Fruit fly (Drosophila melanogaster) whole organism, larva: ENCODE results near the gene trem.

ENCODE experiments used
- noc ChIP-seq: fragments of 200-800 bp; sonication (Bioruptor generic); optimal IDR thresholded peaks from 3 replicates; lab custom pipeline; 2019; ENCODE audit warnings: missing biosample characterization, mild to moderate bottlenecking, missing genetic modification characterization, moderate library complexity

trem gene

DNA sequence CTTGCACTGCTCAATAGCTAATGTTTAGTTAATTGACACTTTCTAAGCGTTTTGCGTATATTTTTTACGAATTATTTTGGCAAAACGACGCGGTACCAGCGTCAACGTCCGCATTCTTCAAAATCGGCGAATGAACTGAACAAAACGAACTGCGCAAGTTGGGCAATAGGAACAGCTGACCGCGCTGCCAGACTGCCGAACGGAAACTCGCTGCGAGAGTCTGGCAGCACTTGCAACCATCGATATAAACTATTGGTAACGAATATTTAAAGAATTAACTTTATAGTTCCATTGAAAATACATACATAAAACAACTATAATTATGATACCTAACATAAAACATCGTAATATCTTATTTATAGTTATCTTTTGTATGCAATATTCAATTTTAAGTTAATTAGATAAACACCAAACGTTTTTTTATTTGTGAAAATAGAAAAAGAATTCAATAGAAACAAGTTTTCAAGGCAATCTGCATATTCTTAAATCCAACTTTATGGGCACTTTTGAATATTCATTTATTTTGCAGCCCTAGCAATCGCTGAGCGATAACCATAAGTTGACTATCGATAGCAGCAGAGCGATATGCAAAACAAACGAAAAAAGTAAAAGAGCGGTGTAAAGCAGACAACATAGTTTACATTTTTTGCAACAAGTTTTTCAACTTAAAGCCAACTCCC is 22.6 kb downstream of the trem start, which contains the start of the genes Hs6st and MED25:
Gene Hs6st (minus strand): TSS at position 141 of the 680 bp plus-strand sequence.
Gene MED25 (plus strand): TSS at position 576 of the 680 bp plus-strand sequence.
- peak; percentile 61 for TF ChIP-seq noc (tag; lab: Kevin White, UChicago)

DNA sequence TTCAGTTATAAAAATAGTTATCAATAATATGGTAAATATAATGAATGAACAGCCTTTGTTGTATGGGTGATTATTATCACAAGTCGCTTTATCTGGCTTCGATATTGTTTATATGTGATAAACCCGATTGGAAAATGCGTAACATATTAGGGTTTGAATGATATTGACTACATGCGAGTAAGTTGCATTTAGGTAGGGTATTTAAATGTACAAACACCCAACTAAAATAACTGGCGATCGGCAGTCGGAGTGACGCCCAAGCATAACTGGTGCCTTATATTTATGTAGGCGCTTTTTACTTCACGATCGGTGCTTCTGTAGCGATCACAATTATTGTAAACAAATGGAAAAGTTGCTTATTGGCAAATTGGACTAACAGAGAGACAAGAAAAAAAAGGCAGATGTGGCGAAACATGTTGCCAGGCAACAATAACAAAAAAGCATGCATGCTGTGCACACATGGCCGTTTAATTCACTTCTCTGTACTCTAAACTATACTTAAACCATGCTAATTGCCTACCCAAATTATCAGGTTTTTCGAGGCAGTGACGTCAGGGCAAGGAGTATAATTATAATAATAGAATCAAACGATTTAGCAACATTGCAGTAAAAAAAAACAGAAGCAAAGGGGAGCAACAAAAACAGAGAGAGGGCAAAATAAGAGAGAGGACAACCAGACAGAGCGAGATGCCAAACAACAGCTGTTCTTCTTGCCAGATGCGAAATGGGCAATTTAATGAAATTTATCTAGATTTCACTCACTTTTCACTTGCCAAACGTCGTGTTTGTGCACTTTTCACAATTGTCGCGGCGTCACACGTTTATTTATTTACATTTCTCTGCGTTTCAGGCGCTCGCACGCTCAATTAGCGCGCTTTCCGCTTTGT is 23.5 kb downstream of the trem start:
- no peak for TF ChIP-seq noc (tag; lab: Kevin White, UChicago)

DNA sequence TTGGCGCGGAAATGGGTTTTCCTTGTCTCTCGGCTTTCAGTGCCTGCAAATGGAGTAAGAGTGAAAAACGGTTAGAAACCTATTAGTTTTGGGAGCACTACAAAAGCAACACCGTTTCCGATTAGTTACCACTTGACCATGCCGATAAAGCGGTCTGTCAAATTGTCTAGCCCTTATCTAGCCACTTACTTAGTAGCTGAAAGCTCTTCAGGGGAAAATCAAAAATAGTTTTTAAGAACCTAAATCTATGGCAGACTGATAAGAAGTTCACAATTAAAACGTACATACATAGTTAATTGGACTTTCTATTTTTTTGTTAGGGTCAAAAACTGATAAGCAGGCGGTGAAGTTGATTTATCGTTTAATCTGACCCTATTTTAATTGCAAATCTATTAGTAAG is 24.5 kb downstream of the trem start:
- peak; percentile 68 for TF ChIP-seq noc (tag; lab: Kevin White, UChicago)

DNA sequence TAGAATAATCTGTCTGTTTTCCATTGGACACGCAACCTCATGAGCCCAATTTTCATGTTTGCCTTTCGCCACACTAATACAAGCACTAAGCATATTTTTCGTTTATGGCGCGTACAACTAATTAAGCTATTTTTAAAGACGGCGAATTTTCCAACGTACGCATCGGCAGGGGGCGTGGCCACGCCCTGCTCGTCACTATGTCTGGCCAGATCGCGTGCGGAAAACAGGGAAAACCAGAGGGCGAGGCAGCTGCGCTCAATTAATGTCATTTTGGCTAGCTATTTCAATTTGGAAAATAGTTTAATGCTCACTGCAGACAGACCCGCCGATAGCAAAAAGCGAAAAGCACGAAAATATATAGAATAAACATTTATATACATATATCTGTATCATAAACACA is 26.4 kb downstream of the trem start:
- TF ChIP-seq noc (tag; lab: Kevin White, UChicago): no peak

DNA sequence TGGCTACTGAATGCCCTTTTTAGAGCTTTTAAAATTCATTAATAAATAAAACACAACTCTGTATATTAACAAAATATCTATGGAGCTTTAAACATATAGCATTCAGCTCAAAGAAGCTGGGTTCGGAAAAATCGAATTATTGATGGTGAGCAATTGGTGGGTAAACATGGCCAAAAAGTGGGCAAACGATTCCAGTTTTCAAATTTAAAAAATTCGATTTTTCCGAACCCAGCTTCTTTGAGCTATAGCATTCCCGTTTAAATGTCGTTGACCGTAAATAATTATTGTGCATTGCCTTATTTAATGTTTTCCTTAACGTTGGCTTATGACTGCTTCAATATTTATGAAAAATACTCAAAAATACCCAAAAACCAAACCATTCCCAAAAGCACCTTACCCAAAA is 29.5 kb downstream of the trem start:
- no peak for TF ChIP-seq noc (tag; lab: Kevin White, UChicago)

DNA sequence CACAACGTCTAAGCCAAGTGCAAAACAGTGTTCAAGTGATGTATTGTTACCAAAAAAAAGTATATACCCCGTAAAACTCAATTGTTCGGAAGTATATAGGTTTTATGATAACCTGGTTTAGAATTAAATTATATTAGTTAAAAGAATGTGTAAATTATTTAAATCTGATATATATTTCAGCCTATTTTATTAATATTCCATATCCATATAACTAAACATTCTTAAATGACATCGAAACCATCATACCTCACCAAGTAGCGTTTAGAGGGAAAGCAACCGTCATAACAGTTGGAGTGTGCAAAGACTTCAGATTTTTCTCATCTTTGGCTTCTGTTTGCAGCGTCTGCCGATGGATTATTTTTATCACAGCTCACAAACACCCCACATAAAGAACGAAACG is 31.6 kb downstream of the trem start:
- peak; percentile 86 for TF ChIP-seq noc (tag; lab: Kevin White, UChicago)

DNA sequence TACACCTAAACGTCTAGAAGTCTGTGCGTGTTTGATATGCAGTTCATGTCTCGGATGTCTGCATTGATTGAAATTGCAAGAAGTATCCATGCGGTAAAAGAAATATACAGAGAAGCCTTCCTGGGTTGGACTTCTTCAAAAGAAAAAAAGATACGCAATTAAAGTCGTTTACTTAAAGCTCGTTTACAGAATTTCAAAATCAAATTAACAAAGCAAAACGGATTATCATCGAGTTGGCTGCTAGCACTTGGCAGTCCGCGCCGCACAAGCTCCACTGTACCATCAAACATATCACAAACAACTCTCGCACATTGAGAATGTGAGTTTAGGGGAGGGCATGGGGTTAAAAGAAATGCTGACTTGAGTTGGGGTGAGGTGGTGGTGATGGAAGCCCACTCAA is 32.7 kb downstream of the trem start:
- TF ChIP-seq noc (tag; lab: Kevin White, UChicago): peak; percentile 4

DNA sequence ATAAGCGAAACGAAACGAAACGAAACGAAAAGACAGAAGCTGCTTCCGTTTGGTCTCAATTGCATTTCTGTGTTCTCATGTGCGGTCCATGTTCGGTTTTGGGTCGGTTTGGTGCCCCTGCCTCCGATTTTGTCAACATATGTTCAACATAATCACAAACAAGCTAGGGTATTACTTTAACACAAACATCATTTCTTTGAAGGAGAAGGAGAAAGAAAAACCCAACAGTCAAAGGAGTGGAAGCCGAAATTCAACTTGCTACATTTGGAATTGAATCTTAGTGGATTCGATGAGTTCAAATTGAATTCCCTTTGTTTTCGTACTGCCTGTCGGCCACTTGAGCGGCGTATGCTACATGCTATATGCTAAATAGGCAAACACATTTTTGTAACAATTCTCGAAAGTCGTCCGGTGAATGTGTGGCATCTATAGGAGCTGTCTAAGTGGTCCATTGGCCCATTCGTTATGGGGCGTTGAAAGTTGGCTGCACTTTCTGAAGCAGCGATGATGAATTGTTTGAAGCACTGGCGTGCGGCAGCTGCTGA is 33.5 kb downstream of the trem start:
- no peak for TF ChIP-seq noc (tag; lab: Kevin White, UChicago)

DNA sequence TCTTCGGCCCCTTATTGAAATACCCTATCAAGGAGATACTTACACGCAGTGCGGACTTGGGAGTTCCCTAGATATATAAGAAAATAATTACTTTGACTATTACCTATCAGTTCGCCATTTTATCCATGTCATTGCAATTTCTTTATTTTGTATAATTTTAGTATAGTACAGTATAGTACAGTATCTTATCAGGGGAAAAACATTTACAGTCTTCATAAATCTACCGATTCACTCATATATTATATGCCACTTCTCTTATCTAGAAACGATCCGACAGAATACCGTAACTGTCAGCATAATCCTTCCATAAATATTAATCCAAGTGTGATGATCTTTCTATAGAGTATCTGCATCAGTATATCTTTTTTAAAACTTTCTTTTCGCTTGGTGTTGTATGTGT is 34.7 kb downstream of the trem start:
- TF ChIP-seq noc (tag; lab: Kevin White, UChicago): no peak

DNA sequence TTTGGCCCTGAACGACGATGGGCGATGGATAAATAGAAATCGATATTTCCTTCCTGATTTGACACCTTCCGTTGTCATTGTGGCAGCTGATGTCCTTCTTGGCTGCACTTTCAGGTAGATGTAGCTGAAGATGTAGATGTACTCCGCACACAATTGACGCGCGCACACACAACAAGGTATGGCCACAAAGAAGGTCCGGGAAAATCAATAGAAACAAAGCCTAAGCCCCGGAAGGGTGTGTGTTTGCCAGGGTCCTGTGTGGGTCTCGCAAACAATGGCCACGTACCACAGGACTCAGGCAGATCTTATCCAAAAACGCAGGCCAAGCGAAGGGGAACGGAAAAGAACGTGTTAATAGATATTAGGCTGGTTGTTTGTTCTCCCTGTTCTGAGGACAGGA is 35.7 kb downstream of the trem start:
- TF ChIP-seq noc (tag; lab: Kevin White, UChicago): no peak

DNA sequence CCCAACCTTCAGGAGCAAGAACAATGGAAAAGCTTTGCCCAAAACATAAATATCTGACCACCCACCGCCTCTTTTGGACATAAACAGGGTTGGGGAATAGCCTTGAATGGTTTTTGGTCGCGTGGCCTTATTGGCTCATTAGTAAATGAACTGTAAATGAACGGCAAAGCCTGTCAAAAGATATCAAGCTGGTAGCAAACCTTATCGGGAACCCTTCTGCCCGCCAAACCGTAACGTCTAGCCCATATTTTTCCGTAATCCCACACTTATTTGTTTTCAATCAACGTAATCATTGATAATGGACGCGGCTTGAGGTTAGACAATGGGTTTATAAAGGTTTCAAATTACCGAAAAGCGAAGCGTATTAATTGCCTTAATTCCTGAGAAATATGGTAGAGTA is 45.7 kb downstream of the trem start:
- TF ChIP-seq noc (tag; lab: Kevin White, UChicago): no peak
